Worm (Caenorhabditis elegans): ENCODE data around the gene daf-15.

ce11 chrIV:9441391-9441790, 55.4 kb downstream of the daf-15 start:
- TF ChIP-seq nhr-21 (tag; optimal IDR thresholded peaks at IDR 0.05) = no peak
- TF ChIP-seq lin-13 (GFP tag; optimal IDR thresholded peaks at IDR 0.05) = no peak
- TF ChIP-seq nhr-11 (tag; optimal IDR thresholded peaks at IDR 0.05) = no peak
- no peak for TF ChIP-seq nhr-237 (tag; optimal IDR thresholded peaks at IDR 0.05)
- TF ChIP-seq unc-39 (tag; optimal IDR thresholded peaks at IDR 0.05) = no peak
- no peak for TF ChIP-seq unc-62 (GFP tag; optimal IDR thresholded peaks at IDR 0.05)
- no peak for TF ChIP-seq ZK546.5 (tag; optimal IDR thresholded peaks at IDR 0.05)
- TF ChIP-seq ama-1 (optimal IDR thresholded peaks at IDR 0.05) = no peak
- TF ChIP-seq F13H6.1 (tag; optimal IDR thresholded peaks at IDR 0.05) = no peak
- no peak for TF ChIP-seq gmeb-1 (tag; optimal IDR thresholded peaks at IDR 0.05)

Measured in whole organism, L2 larva.